Fruit fly (Drosophila melanogaster) whole organism, embryonic: ENCODE measurements around the gene Abl.

ENCODE experiments used
- Ada2b ChIP-seq: fragments of 200-800 bp; sonication (Bioruptor generic); IDR thresholded peaks from 2 replicates; pipeline ENCODE4 v1.3.6; 2022; ENCODE audit warnings: missing biosample characterization, missing genetic modification characterization
- Aef1 ChIP-seq: fragments of 200-800 bp; sonication (Bioruptor generic); IDR thresholded peaks from 3 replicates; pipeline ENCODE4 v1.3.6; 2022; ENCODE audit warnings: missing biosample characterization, missing genetic modification characterization
- Atf-2 ChIP-seq: fragments of 200-800 bp; sonication (Bioruptor generic); optimal IDR thresholded peaks from 2 replicates; lab custom pipeline; 2016; ENCODE audit warnings: missing biosample characterization, missing genetic modification characterization
- CG10462 ChIP-seq: fragments of 200-800 bp; sonication (Bioruptor generic); optimal IDR thresholded peaks from 2 replicates; lab custom pipeline; 2016; ENCODE audit warnings: missing biosample characterization, missing genetic modification characterization
- CG14014 ChIP-seq: fragments of 200-800 bp; sonication (Bioruptor generic); IDR thresholded peaks from 2 replicates; pipeline ENCODE4 v1.3.6; 2022; ENCODE audit warnings: missing biosample characterization, missing genetic modification characterization
- CG15269 ChIP-seq: fragments of 200-800 bp; sonication (Bioruptor generic); optimal IDR thresholded peaks from 2 replicates; lab custom pipeline; 2018; ENCODE audit warnings: missing biosample characterization, mild to moderate bottlenecking, missing genetic modification characterization, moderate library complexity
- CG1529 ChIP-seq: fragments of 200-800 bp; sonication (Bioruptor generic); optimal IDR thresholded peaks from 3 replicates; lab custom pipeline; 2018; ENCODE audit warnings: missing biosample characterization, missing genetic modification characterization
- CG1647 ChIP-seq: fragments of 200-800 bp; sonication (Bioruptor generic); optimal IDR thresholded peaks from 3 replicates; lab custom pipeline; 2016; ENCODE audit warnings: missing biosample characterization, missing genetic modification characterization
- CG16813 ChIP-seq: fragments of 200-800 bp; sonication (Bioruptor generic); IDR thresholded peaks from 3 replicates; pipeline ENCODE4 v1.3.6; 2022; ENCODE audit warnings: missing biosample characterization, missing genetic modification characterization; ENCODE audit not compliant: partially characterized antibody
- CG17328 ChIP-seq: fragments of 200-800 bp; sonication (Bioruptor generic); IDR thresholded peaks from 2 replicates; pipeline ENCODE4 v1.3.6; 2022; ENCODE audit warnings: missing biosample characterization, missing genetic modification characterization
- CG1792 ChIP-seq: fragments of 200-800 bp; sonication (Bioruptor generic); optimal IDR thresholded peaks from 2 replicates; lab custom pipeline; 2016; ENCODE audit warnings: missing biosample characterization, missing genetic modification characterization
- CG18599 ChIP-seq: fragments of 200-800 bp; sonication (Bioruptor generic); optimal IDR thresholded peaks from 3 replicates; lab custom pipeline; 2017; ENCODE audit warnings: missing biosample characterization, missing genetic modification characterization, mild to moderate bottlenecking, moderate library complexity, missing genetic modification reagents
- CG2202 ChIP-seq: fragments of 200-800 bp; sonication (Bioruptor generic); optimal IDR thresholded peaks from 2 replicates; lab custom pipeline; 2018; ENCODE audit warnings: missing biosample characterization, mild to moderate bottlenecking, missing genetic modification characterization
- CG31388 ChIP-seq: fragments of 200-800 bp; sonication (Bioruptor generic); optimal IDR thresholded peaks from 2 replicates; lab custom pipeline; 2016; ENCODE audit warnings: missing biosample characterization, missing genetic modification characterization
- CG3726 ChIP-seq: fragments of 200-800 bp; sonication (Bioruptor generic); IDR thresholded peaks from 3 replicates; pipeline ENCODE4, ENCODE4 v1.3.6; 2022; ENCODE audit warnings: missing biosample characterization, missing genetic modification characterization
- CG3847 ChIP-seq: fragments of 200-800 bp; sonication (Bioruptor generic); IDR thresholded peaks from 2 replicates; pipeline ENCODE4 v1.3.6; 2022; ENCODE audit warnings: missing biosample characterization, missing genetic modification characterization
- CG4854 ChIP-seq: fragments of 200-800 bp; sonication (Bioruptor generic); optimal IDR thresholded peaks from 2 replicates; lab custom pipeline; 2016; ENCODE audit warnings: missing biosample characterization, missing genetic modification characterization, inconsistent platforms
- CG6272 ChIP-seq: fragments of 200-800 bp; sonication (Bioruptor generic); IDR thresholded peaks from 2 replicates; pipeline ENCODE4 v1.3.6; 2022; ENCODE audit warnings: missing biosample characterization, missing genetic modification characterization
- CG6689 ChIP-seq: fragments of 200-800 bp; sonication (Bioruptor generic); IDR thresholded peaks from 2 replicates; pipeline ENCODE4 v1.3.6; 2022; ENCODE audit warnings: missing biosample characterization, missing genetic modification characterization
- CG7271 ChIP-seq: fragments of 200-800 bp; sonication (Bioruptor generic); optimal IDR thresholded peaks from 2 replicates; lab custom pipeline; 2018; ENCODE audit warnings: missing biosample characterization, mild to moderate bottlenecking, missing genetic modification characterization, moderate library complexity
- CG7839 ChIP-seq: fragments of 200-800 bp; sonication (Bioruptor generic); optimal IDR thresholded peaks from 3 replicates; lab custom pipeline; 2018; ENCODE audit warnings: missing biosample characterization, mild to moderate bottlenecking, missing genetic modification characterization, moderate library complexity
- CG8281 ChIP-seq: fragments of 200-800 bp; sonication (Bioruptor generic); optimal IDR thresholded peaks from 2 replicates; lab custom pipeline; 2018; ENCODE audit warnings: missing biosample characterization, mild to moderate bottlenecking, missing genetic modification characterization, moderate library complexity
- CG9727 ChIP-seq: fragments of 200-800 bp; sonication (Bioruptor generic); optimal IDR thresholded peaks from 3 replicates; lab custom pipeline; 2017; ENCODE audit warnings: missing biosample characterization, mild to moderate bottlenecking, missing genetic modification characterization
- CG9817 ChIP-seq: fragments of 200-800 bp; sonication (Bioruptor generic); optimal IDR thresholded peaks from 2 replicates; lab custom pipeline; 2018; ENCODE audit warnings: missing biosample characterization, mild to moderate bottlenecking, missing genetic modification characterization, moderate library complexity
- Deaf1 ChIP-seq: fragments of 200-800 bp; optimal IDR thresholded peaks from 3 replicates; lab custom pipeline; 2019; ENCODE audit warnings: missing biosample characterization, mild to moderate bottlenecking, missing genetic modification characterization, moderate library complexity
- E2f1 ChIP-seq: fragments of 200-800 bp; sonication (Bioruptor generic); IDR thresholded peaks from 2 replicates; pipeline ENCODE4 v1.3.6; 2022; ENCODE audit warnings: missing biosample characterization, missing genetic modification characterization
- ERR ChIP-seq: fragments of 200-800 bp; sonication (Bioruptor generic); optimal IDR thresholded peaks from 2 replicates; lab custom pipeline; 2016; ENCODE audit warnings: missing biosample characterization, missing genetic modification characterization
- Hand ChIP-seq: fragments of 200-800 bp; sonication (Bioruptor generic); optimal IDR thresholded peaks from 2 replicates; lab custom pipeline; 2017; ENCODE audit warnings: mild to moderate bottlenecking, missing biosample characterization, missing genetic modification reagents, missing genetic modification characterization
- Hr39 ChIP-seq: fragments of >200 bp; optimal IDR thresholded peaks from 2 replicates; lab custom pipeline; 2017
- Lim3 ChIP-seq: fragments of 200-800 bp; sonication (Bioruptor generic); IDR thresholded peaks from 2 replicates; pipeline ENCODE4 v1.3.6; 2022; ENCODE audit warnings: missing biosample characterization, missing genetic modification characterization
- Neu2 ChIP-seq: fragments of 200-800 bp; sonication (Bioruptor generic); optimal IDR thresholded peaks from 3 replicates; lab custom pipeline; 2016; ENCODE audit warnings: missing biosample characterization, missing genetic modification characterization, borderline replicate concordance
- Nf-YB ChIP-seq: fragments of 200-800 bp; sonication (Bioruptor generic); optimal IDR thresholded peaks from 3 replicates; lab custom pipeline; 2019; ENCODE audit warnings: missing biosample characterization, mild to moderate bottlenecking, missing genetic modification characterization, moderate library complexity
- PHDP ChIP-seq: fragments of 200-800 bp; sonication (Bioruptor generic); optimal IDR thresholded peaks from 3 replicates; lab custom pipeline; 2018; ENCODE audit warnings: missing biosample characterization, mild to moderate bottlenecking, missing genetic modification characterization, moderate library complexity
- Pdp1 ChIP-seq, 2 experiments: fragments of 200-800 bp; sonication (Bioruptor generic); optimal IDR thresholded peaks; 3 replicates each; lab custom pipeline; 2016; ENCODE audit warnings: missing biosample characterization in 2 of 2, missing genetic modification characterization in 2 of 2, mild to moderate bottlenecking in 1 of 2, moderate library complexity in 1 of 2
- Six4 ChIP-seq: fragments of 200-800 bp; sonication (Bioruptor generic); optimal IDR thresholded peaks from 2 replicates; lab custom pipeline; 2016; ENCODE audit warnings: missing biosample characterization, missing genetic modification characterization
- br ChIP-seq: fragments of >200 bp; optimal IDR thresholded peaks from 2 replicates; lab custom pipeline; 2017
- corto ChIP-seq: fragments of 200-800 bp; sonication (Bioruptor generic); optimal IDR thresholded peaks from 2 replicates; lab custom pipeline; 2016; ENCODE audit warnings: missing biosample characterization, mild to moderate bottlenecking, missing genetic modification characterization, moderate library complexity
- dimm ChIP-seq: fragments of 200-800 bp; sonication (Bioruptor generic); IDR thresholded peaks from 2 replicates; pipeline ENCODE4 v1.3.6; 2022; ENCODE audit warnings: missing biosample characterization, missing genetic modification characterization
- fd96Cb ChIP-seq: fragments of 200-800 bp; sonication (Bioruptor generic); optimal IDR thresholded peaks from 2 replicates; lab custom pipeline; 2018; ENCODE audit warnings: missing biosample characterization, mild to moderate bottlenecking, missing genetic modification characterization, moderate library complexity
- fru ChIP-seq: fragments of >200 bp; optimal IDR thresholded peaks from 2 replicates; lab custom pipeline; 2017
- hb ChIP-seq: fragments of 200-800 bp; sonication (Bioruptor generic); IDR thresholded peaks from 3 replicates; pipeline ENCODE4 v1.3.6; 2022; ENCODE audit warnings: missing biosample characterization, missing genetic modification characterization; ENCODE audit not compliant: partially characterized antibody
- her ChIP-seq: fragments of 200-800 bp; sonication (Bioruptor generic); optimal IDR thresholded peaks from 2 replicates; lab custom pipeline; 2016; ENCODE audit warnings: missing biosample characterization, missing genetic modification characterization
- luna ChIP-seq: fragments of 200-800 bp; sonication (Bioruptor generic); optimal IDR thresholded peaks from 2 replicates; lab custom pipeline; 2016; ENCODE audit warnings: missing biosample characterization, missing genetic modification characterization
- pum ChIP-seq: fragments of 200-800 bp; sonication (Bioruptor generic); optimal IDR thresholded peaks from 2 replicates; lab custom pipeline; 2016; ENCODE audit warnings: missing biosample characterization, missing genetic modification characterization
- sens ChIP-seq: fragments of 200-800 bp; sonication (Bioruptor generic); peaks from one replicate; lab custom pipeline; 2016; ENCODE audit warnings: missing biosample characterization, missing genetic modification characterization
- seq ChIP-seq: fragments of 200-800 bp; sonication (Bioruptor generic); IDR thresholded peaks from 2 replicates; pipeline ENCODE4 v1.3.6; 2022; ENCODE audit warnings: missing biosample characterization, missing genetic modification characterization
- sna ChIP-seq: fragments of 200-800 bp; sonication (Bioruptor generic); IDR thresholded peaks from 2 replicates; pipeline ENCODE4 v1.3.6; 2022; ENCODE audit warnings: missing biosample characterization, missing genetic modification characterization; ENCODE audit not compliant: partially characterized antibody
- sob ChIP-seq: fragments of 200-800 bp; sonication (Bioruptor generic); IDR thresholded peaks from 2 replicates; pipeline ENCODE4 v1.3.6; 2022; ENCODE audit warnings: missing biosample characterization, missing genetic modification characterization
- tll ChIP-seq, 2 experiments: fragments of 200-800 bp in 1 of 2; fragments of >200 bp in 1 of 2; sonication (Bioruptor generic) in 1 of 2; optimal IDR thresholded peaks; 2 replicates each; lab custom pipeline; 2017 to 2019; ENCODE audit warnings: missing biosample characterization in 2 of 2, missing genetic modification characterization in 2 of 2, mild to moderate bottlenecking in 1 of 2, moderate library complexity in 1 of 2
- toy ChIP-seq: fragments of 200-800 bp; sonication (Bioruptor generic); IDR thresholded peaks from 2 replicates; pipeline ENCODE4 v1.3.6; 2022; ENCODE audit warnings: missing biosample characterization, missing genetic modification characterization
- trh ChIP-seq: fragments of 200-800 bp; sonication (Bioruptor generic); optimal IDR thresholded peaks from 2 replicates; lab custom pipeline; 2016; ENCODE audit warnings: missing biosample characterization, missing genetic modification characterization

Abl gene

dm6 chr3L:16647578-16648113 lies at the start of gene Abl (continued):
- TF ChIP-seq corto (GFP tag; lab: Kevin White, UChicago) (no peak), br (no peak), fru (no peak), toy (no peak), CG2202 (tag; lab: Kevin White, UChicago) (no peak), her (GFP tag; lab: Kevin White, UChicago) (peak; percentile 85), CG1792 (GFP tag; lab: Kevin White, UChicago) (peak; percentile 64), Pdp1 (GFP tag; optimal IDR thresholded peaks at IDR 0.05; lab: Kevin White, UChicago) (peak; percentile 68 to 81), CG4854 (GFP tag; lab: Kevin White, UChicago) (peak; percentile 55), CG14014 (GFP tag; lab: Robert Waterston, UW) (peak; percentile 47; the same call in 1 of the 2 replicates), ERR (peak; percentile 90), CG8281 (no peak), pum (GFP tag; lab: Kevin White, UChicago) (peak; percentile 62), CG6689 (GFP tag; lab: Robert Waterston, UW) (no peak), CG31388 (GFP tag; lab: Kevin White, UChicago) (no peak), CG17328 (no peak; the same call in 1 of the 2 replicates), CG6272 (GFP tag; lab: Robert Waterston, UW) (peak; percentile 56; the same call in 1 of the 2 replicates), PHDP (tag; lab: Kevin White, UChicago) (peak; percentile 39), Nf-YB (GFP tag; lab: Kevin White, UChicago) (peak; percentile 26), luna (peak; percentile 79), CG16813 (GFP tag; lab: Robert Waterston, UW) (peak; percentile 79), CG18599 (GFP tag; lab: Kevin White, UChicago) (peak; percentile 78), Aef1 (GFP tag; lab: Robert Waterston, UW) (no peak), sob (GFP tag; lab: Robert Waterston, UW) (peak; percentile 88), tll (GFP tag; optimal IDR thresholded peaks at IDR 0.05; lab: Kevin White, UChicago) (no peak), fd96Cb (tag; lab: Kevin White, UChicago) (no peak), Neu2 (no peak), E2f1 (GFP tag; lab: Robert Waterston, UW) (peak; percentile 29; the same call in 1 of the 2 replicates), seq (GFP tag; lab: Robert Waterston, UW) (peak; percentile 53; the same call in 1 of the 2 replicates), CG9817 (peak; percentile 69), CG9727 (GFP tag; lab: Kevin White, UChicago) (peak; percentile 13), CG7271 (tag; lab: Kevin White, UChicago) (no peak), Atf-2 (GFP tag; lab: Kevin White, UChicago) (peak; percentile 49), CG1529 (GFP tag; lab: Kevin White, UChicago) (no peak), Lim3 (GFP tag; lab: Robert Waterston, UW) (no peak), dimm (GFP tag; lab: Robert Waterston, UW) (no peak), sens (GFP tag; lab: Kevin White, UChicago) (peak; percentile 91), hb (0 out of 3 replicates have a peak, but pooled peaks have one; percentile 54), CG10462 (peak; percentile 1), CG3726 (GFP tag; lab: Robert Waterston, UW) (no peak), Ada2b (no peak), CG7839 (peak; percentile 41), Deaf1 (tag; lab: Kevin White, UChicago) (peak; percentile 50), sna (GFP tag; lab: Robert Waterston, UW) (peak; percentile 72; the same call in 1 of the 2 replicates), Hr39 (lab: Kevin White, UChicago) (no peak), trh (GFP tag; lab: Kevin White, UChicago) (no peak), Six4 (GFP tag; lab: Kevin White, UChicago) (peak; percentile 38), CG15269 (tag; lab: Kevin White, UChicago) (no peak), CG3847 (GFP tag; lab: Robert Waterston, UW) (peak; percentile 93), Hand (GFP tag; lab: Kevin White, UChicago) (no peak), CG1647 (GFP tag; lab: Kevin White, UChicago) (peak; percentile 82)
